Fruit fly (Drosophila melanogaster): Measurements from ENCODE around the gene CG18542.
"Not testable (repeated sequence)": the region's sequence is repeated elsewhere in the genome, so short reads cannot be mapped to it uniquely, and the experiment has no call there.

The CG18542 gene

DNA sequence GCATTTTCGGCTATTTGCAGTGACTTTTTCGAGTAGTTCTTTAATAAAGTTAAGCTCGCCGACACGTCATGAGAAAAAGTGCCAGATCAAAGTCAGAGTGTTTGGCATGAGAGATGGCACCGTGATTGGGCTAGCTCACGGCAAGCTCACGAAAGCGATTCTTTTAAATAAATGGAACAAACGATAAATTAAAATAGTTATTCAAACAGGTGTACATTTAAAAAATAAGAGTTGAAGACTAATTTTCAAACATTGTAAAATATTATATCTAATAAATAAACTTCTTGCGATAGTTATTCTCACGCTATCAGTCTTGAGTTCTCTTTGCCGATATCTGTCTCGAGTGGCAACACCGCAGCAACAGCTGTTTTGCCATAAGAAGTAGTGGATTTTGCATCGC lies at the start of gene CG18542, which contains the start of gene eca:
TSS of gene CG18542 (plus strand) at position 385 of the 400 bp plus-strand sequence.
TSS of gene eca (minus strand) at position 101 of the 400 bp plus-strand sequence.
- TF ChIP-seq CTCF, CG8478 (optimal IDR thresholded peaks at IDR 0.05): not testable (repeated sequence)

DNA sequence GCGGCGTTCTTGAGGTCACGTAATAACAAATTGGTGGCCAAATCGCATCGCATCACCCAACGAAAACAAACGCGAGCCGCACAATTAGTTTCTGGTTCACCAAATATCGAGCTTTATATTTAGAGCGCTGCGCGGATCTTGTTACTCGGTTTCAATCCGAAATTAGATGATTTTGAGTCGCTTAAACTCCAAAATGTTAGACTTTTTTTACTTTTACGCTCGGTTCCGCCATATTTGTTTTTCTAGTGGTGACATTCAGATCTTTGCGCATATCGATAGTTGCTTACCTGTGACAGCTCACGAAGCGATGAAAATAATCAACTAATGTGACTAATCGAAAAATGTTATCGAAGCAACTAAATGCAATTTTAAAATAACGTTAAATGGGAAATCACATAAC lies 48.2 kb upstream of the CG18542 start, which contains the start of gene Scm:
TSS of gene Scm (minus strand) at position 251 of the 400 bp plus-strand sequence.
- TF ChIP-seq CG8478 (optimal IDR thresholded peaks at IDR 0.05): no peak
- TF ChIP-seq CTCF (optimal IDR thresholded peaks at IDR 0.05): peak in 1 of 2 experiments; percentile 17

DNA sequence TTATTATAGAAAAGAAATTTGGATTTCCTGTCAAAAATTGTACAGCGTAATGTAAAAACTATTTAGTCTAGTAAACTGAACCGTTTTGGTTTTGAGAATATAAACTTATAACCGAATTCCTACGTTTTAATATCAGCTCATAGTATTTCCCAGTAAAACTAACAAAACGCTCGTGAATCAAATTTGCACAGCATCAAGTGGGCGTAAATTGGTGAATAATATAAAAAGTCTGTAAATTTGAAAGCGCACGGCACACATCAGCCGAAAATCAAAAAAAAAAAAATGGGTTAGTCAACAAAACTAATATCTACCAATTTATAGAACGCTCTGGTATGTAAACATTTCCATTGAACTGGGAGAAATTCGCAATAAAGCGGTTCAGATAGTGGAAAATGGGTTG lies 47.7 kb upstream of the CG18542 start, which contains the start of gene Dh44:
TSS of gene Dh44 (plus strand) at position 301 of the 400 bp plus-strand sequence.
- no peak for TF ChIP-seq CTCF (optimal IDR thresholded peaks at IDR 0.05)
- TF ChIP-seq CG8478 (optimal IDR thresholded peaks at IDR 0.05): no peak

DNA sequence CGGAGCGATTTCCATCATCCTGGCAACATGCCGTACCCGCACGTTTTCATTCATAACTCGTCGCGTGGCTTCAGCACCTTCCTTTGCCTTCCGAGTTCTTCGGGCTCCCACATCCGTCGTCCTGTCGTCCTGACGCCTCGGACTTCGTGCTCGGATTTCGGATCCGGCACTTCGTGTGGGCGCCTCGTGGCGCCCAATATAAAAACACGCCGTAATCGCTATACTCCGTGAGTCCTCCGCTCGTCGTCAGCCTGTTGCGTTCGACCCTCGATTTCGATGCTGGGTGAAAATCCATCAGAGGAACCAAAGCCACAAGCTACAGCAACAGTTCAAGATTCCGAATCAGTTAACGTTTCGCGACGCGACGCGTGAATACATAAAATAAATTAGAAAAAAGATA lies 45.2 kb upstream of the CG18542 start:
- TF ChIP-seq CG8478 (optimal IDR thresholded peaks at IDR 0.05) (no peak), CTCF (optimal IDR thresholded peaks at IDR 0.05) (no peak)

DNA sequence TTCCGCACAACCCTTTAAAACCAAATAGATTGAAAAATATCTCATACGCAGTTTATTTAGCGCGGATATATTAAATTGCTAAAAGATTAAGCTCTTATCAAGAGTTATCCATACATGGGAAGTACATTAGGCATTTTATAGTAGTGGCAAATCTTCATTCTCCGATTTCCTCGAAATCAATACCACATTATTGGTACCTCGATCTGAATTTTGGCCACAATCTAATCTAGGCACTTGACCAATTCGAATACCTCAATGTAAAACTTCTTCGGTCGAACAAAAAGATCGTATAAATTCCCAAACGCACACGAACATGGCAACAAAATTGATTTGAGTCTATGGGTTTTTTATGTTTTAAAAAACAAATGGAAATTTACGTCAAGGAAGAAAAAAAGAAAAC lies 41.6 kb upstream of the CG18542 start:
- no peak for TF ChIP-seq CG8478 (optimal IDR thresholded peaks at IDR 0.05)
- no peak for TF ChIP-seq CTCF (optimal IDR thresholded peaks at IDR 0.05)

DNA sequence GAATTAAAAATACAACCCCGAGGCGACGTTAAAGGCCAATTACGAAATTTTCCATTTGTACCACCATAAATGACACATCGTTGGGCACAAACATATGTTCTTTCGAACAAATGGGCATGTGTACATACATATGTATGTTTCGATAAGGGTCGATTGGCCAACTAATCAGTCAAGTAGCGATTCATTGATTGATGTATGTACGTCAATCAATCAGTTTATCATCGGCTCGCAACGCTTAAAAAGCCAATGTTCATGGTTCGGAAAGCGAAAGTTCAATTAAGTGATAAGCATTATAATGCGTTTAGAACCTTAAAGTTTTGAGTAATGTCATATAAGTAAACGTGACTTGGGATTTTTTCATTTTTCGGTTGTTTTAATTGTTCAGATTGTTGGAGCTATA lies 40.9 kb upstream of the CG18542 start:
- TF ChIP-seq CG8478 (optimal IDR thresholded peaks at IDR 0.05) (no peak), CTCF (optimal IDR thresholded peaks at IDR 0.05) (no peak)

DNA sequence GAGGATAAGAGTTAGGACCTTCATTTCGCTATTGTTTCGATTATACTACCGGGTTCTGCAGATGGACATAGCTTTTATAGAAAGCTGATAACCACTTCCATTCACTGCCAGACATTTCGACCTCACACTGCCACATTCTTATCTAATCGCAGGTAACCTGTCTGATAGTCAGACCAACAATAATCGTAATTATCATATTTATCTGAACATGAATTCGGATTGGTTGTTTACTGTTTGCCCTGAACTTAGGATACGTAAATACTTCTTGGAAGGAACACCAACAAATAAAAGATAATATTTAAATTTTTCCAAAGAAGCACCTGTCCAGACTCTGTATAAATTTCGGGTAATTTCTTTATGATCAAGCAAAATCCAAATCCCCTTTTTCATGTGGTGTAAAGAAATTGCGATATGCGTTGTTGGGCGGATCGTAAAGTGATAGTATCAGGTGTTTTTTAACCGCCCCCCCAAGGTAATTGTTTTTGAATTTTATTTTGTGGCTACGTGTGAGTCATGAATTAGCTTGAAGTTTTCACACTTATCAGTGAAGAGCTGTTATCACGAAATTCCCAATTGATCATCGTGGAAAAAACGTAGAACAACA lies 39.4 kb upstream of the CG18542 start, which contains the start of gene Fst:
TSS of gene Fst (minus strand) at position 51 of the 604 bp plus-strand sequence.
- no peak for TF ChIP-seq CG8478 (optimal IDR thresholded peaks at IDR 0.05)
- TF ChIP-seq CTCF (optimal IDR thresholded peaks at IDR 0.05): no peak

DNA sequence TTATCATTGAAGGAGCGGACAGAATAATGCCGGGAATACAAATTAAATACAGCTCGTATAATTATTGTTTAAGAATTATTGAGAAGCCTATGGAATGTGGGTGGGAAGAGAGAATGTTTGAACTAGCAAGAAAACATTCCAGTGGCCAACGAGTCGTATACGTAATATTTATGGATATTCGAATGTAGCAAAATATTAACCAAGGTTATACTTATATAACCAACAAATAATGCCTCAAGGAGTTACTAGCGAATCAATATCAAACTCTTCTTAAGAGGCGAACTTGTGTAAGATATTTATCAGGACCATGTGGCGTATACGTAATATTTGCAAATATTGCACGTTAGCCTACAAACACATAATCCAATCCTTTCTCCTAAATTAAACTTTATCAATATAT lies 20.2 kb upstream of the CG18542 start:
- TF ChIP-seq CTCF (optimal IDR thresholded peaks at IDR 0.05) (no peak), CG8478 (optimal IDR thresholded peaks at IDR 0.05) (no peak)

DNA sequence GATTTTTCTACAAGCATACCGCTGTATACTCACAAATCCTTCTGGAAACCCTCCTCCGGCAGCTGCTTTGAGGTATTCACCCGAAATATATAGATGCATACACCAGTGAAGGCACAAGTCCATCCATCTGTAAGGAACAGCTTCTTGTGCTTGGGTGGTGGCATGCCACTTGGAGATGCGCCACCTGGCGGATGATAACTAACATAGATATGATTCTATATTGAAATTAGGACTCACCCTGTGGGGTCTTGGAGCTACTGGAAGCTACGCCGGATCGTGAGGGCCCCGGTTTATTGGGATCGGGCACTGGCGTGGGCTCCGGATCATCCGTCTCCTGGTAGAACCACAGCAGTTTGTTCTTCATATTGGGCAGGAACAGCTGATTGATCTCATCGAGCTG lies 12.4 kb upstream of the CG18542 start:
- TF ChIP-seq CG8478 (optimal IDR thresholded peaks at IDR 0.05) (no peak), CTCF (optimal IDR thresholded peaks at IDR 0.05) (peak; percentile 63 to 64)

DNA sequence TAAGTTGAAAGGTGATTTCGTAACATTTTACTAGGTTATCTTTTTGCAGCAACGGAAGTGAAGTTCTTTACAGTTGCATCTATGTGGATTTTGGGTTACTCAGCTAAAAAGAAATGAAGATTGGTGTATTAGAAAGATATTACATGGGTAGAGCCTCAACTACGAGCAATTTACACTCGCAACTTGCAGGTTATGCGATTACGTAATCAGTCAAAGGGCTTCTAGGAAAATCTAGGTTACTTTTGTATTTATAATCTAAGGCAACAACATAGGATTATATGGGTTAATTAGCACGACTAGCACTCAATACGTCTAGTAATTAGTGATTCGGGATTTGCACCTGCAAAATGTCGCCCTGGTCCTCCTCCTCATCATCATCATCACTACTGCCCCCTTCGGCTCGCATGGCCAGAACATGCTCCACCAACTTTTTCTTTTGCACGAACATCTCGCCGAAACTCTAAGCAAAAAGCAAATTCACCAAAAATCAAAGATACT lies 11.3 kb upstream of the CG18542 start, which contains the start of gene Dhc1:
TSS of gene Dhc1 (minus strand) at position 448 of the 498 bp plus-strand sequence.
- TF ChIP-seq CTCF (optimal IDR thresholded peaks at IDR 0.05): no peak

DNA sequence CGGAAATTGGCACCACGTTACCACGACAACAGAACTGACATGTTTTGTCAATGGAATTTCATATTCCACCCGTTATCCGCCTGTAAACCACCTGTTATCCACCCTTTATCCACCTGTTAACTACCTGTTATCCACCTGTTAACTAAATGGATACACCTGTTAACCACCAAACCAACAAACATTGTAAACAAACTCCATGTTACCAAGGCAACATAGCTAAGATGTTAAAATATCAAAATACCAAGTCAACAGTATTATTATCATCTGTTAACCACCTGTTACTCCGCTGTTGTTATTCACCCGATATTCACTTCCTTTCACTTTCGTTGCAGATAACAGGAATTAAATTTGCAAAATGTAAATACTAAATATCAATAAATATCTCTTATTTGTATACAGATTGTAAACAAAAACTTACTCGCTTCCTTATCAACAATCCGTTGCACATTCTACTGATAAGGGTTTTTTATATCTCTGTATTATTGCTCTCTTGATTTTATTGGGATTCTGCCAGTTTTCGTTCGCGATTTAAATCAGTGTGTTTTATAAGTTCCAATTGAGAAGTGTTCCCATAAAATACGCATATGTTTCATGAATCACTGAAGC lies 10.5 kb upstream of the CG18542 start, which contains the start of gene Nepl12:
TSS of gene Nepl12 (plus strand) at position 556 of the 606 bp plus-strand sequence.
- TF ChIP-seq CG8478 (optimal IDR thresholded peaks at IDR 0.05): no peak
- TF ChIP-seq CTCF (optimal IDR thresholded peaks at IDR 0.05): no peak

DNA sequence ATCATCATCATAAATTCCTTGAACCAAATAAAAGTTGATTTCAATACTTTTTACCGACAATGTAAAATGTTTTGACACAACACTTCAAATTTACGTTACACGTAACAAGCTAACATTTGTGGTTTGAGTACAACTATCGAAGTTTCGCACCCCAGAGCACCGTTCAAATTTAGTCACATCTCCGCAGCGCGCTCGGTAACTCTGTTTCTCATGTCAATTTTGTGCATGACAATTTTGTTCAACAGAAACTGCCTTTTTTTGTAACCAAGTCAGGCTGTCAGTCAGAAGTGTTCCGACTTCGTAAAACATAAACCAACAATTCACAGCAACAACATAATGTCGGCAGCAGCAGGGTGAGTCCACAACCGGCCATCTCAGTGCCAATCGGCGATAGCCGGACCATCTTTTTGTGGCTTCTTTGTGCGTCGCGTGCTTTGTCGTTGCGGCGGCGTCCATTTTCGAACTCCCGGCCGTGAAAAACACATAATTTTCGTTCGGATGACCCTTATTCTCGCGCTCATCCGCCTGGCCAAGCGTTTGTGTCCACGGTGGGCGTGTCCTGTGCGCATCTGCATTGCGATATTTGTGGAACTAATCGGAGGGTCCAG lies 7.7 kb upstream of the CG18542 start, which contains the start of gene p23:
TSS of gene p23 (plus strand) at position 194 of the 608 bp plus-strand sequence.
- TF ChIP-seq CG8478 (optimal IDR thresholded peaks at IDR 0.05) (no peak), CTCF (optimal IDR thresholded peaks at IDR 0.05) (peak; percentile 79 to 80)

DNA sequence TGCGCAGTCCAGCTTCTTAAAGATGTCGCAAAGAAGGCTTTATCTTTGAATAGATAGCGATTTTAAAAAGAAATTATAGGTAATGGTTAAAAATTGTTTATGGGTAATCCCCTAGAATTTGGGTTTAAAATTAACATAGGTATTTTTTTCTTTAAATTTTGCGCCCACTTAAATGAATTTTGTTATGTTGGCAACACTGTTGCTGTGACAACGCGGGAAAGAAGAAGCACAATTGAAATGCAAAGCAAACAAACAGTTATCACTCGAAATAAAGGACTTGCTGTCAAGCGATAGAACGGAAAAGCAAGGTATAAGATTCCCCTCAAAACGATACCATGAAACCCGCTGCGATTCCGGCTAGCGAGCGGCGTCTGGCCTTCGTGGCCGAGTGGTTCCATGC lies 5.8 kb upstream of the CG18542 start, which contains the start of gene nmdyn-D7:
TSS of gene nmdyn-D7 (plus strand) at position 194 of the 400 bp plus-strand sequence.
- TF ChIP-seq CG8478 (optimal IDR thresholded peaks at IDR 0.05) (no peak), CTCF (optimal IDR thresholded peaks at IDR 0.05) (no peak)

DNA sequence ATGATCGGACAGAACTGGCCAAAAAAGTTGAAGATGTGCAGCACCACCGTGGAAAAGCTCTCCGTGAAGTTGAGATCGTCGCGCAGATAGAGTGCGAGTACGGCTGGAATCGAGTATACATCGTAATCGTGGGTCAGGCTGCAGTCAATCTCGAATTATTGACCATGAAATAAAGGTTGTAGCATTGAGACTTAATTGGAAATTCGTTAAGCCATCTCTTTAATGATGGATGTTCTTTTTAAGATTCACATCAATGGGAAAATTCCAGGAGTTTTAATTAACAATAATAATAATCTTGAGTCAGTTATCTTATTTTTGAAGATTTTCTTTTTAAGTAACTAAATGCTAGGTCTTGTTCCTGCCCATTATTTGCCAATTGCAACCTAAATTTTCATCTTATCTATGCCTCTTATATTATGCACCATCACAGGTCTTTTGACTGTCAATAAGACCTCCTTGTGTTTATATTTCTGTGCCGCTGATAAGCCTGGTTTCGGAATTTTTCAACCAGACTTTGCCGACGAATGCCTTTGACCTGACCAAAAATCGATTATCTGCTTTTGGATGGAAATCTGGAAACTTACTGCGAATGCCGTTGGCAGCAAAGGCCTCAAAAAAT lies 2.4 kb upstream of the CG18542 start:
- TF ChIP-seq CG8478 (optimal IDR thresholded peaks at IDR 0.05): no peak
- TF ChIP-seq CTCF (optimal IDR thresholded peaks at IDR 0.05): no peak

DNA sequence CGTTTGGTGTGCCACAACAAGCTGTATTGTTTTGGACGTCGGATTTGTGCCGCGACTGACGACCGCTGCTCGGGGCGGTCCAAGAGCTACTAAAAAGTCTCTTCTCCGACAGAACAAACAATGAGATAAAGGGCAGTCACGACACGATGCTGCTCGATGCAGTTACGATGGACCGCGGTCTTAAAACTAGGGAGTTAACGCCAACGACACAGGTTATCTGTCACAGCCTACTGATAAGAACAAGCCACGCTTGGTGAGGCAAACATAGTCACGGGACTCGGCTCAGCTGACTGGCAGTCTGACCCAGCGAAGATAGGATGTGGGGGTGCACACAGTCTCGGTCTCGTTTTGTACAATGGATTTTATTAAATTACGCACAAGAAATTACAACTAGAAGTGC lies 1.4 kb upstream of the CG18542 start, which contains the start of gene CG9444:
TSS of gene CG9444 (minus strand) at position 140 of the 400 bp plus-strand sequence.
- TF ChIP-seq CTCF (optimal IDR thresholded peaks at IDR 0.05): no peak
- TF ChIP-seq CG8478 (optimal IDR thresholded peaks at IDR 0.05): no peak
